Fruit fly (Drosophila melanogaster): ENCODE measurements around the gene CG11841.

DNA sequence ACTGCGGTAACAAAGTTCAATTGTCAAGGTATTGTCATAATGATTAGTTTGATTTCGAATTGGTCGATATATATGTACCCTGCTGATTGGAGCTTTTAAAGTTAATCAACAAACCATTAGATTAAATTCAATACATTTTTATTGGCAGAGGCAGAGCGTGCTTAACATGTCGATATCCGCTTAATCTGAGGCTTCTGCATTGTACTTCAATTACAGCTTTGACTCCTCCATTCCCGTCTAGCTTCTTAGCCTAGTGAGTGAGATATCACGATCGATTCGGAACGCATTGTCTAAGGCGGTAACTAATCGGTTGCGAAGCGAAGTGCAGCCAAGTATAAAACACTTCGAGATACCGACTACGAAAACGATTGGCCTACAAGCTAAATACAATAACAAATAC lies 18.3 kb upstream of the CG11841 start, which contains the start of gene Ssl2:
- TF ChIP-seq pan (optimal IDR thresholded peaks at IDR 0.05) (no peak), CG8478 (optimal IDR thresholded peaks at IDR 0.05) (no peak)

Data from whole organism.